Worm (Caenorhabditis elegans): Measurements from ENCODE around the gene tsp-3.

DNA sequence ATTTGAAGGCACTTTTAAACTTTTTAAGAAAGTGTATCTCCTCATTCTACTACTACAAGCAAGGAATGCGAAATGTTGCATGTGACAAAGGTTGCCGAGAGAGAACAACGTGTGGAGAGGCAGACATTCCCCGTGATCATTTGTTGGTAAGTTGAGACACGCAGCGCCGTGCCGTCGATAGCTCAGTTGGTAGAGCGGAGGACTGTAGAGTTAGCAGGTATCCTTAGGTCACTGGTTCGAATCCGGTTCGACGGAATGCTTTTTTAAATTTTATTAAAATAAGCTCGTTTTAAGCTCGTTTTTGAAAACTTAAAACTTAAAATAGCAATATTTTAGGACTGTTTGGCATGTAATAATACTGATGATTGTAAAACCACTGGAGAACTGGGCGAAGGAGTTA, 11.9 kb downstream of the tsp-3 start:
- no peak for TF ChIP-seq nhr-11 (tag; optimal IDR thresholded peaks at IDR 0.05)
- no peak for TF ChIP-seq ama-1 (optimal IDR thresholded peaks at IDR 0.05)
- TF ChIP-seq F13H6.1 (tag; optimal IDR thresholded peaks at IDR 0.05) = no peak
- TF ChIP-seq unc-62 (GFP tag; optimal IDR thresholded peaks at IDR 0.05) = no peak
- TF ChIP-seq nhr-23 (tag; optimal IDR thresholded peaks at IDR 0.05) = no peak
- no peak for TF ChIP-seq fos-1 (tag; optimal IDR thresholded peaks at IDR 0.05)
- no peak for TF ChIP-seq nhr-237 (tag; optimal IDR thresholded peaks at IDR 0.05)
- TF ChIP-seq egl-27 (tag; optimal IDR thresholded peaks at IDR 0.05) = no peak
- no peak for TF ChIP-seq mbf-1 (tag; optimal IDR thresholded peaks at IDR 0.05)
- no peak for TF ChIP-seq ztf-1 (GFP tag; conservative IDR thresholded peaks at IDR 0.05)
- no peak for TF ChIP-seq zag-1 (tag; optimal IDR thresholded peaks at IDR 0.05)
- TF ChIP-seq lin-11 (tag; optimal IDR thresholded peaks at IDR 0.05) = no peak
